Worm (Caenorhabditis elegans): Measurements from ENCODE around the gene col-161.

Gene col-161

DNA sequence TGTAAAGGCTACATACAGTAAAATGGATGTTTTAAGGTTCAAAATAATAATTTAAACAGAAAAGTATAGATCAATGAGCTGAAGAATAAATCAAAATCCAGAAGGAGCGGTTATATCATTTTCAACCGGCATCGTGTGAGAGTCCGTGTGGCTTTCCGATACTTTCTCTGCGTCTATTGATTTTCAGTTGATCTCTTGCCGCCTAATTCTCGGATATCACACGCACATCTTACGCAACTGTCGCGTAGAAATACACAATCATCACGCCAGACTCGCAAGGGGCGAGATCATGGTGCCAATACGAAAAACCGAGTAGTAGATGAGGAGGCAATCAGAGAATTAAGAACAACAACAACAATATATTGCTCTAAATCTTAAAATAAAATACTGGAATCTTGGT, 28.9 kb downstream of the col-161 start:
- TF ChIP-seq elt-3 (tag; optimal IDR thresholded peaks at IDR 0.05) (no peak), mab-5 (tag; optimal IDR thresholded peaks at IDR 0.05) (peak; percentile 6), nhr-129 (tag; optimal IDR thresholded peaks at IDR 0.05) (peak; percentile 1), lsy-2 (tag; optimal IDR thresholded peaks at IDR 0.05) (peak in 1 of 2 experiments; percentile 17), lin-39 (tag; optimal IDR thresholded peaks at IDR 0.05) (no peak), C34F6.9 (tag; optimal IDR thresholded peaks at IDR 0.05) (peak; percentile 8), R02D3.7 (tag; optimal IDR thresholded peaks at IDR 0.05) (no peak), F13H6.1 (tag; optimal IDR thresholded peaks at IDR 0.05) (peak; percentile 37)

DNA sequence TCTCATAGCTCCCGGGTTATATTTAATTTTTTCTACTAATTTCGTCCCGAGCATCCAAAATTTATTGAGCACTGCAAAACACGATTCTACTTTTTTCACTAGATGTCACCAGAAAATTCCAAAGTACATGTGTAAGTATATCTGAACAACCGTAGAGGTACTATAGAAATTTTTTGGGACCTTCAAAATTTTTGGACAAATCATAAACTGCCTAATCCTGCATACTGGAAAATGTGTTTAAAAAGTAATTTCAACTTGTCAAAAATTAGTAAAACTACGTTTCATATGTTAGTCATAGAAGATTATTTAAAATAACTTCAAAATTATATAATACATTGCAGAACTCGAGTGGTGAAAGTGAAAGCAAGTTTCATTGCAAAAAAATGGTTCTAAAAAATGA, 31.3 kb downstream of the col-161 start:
- TF ChIP-seq ceh-82 (tag; optimal IDR thresholded peaks at IDR 0.05) (no peak), blmp-1 (tag; optimal IDR thresholded peaks at IDR 0.05; ENCODE audit: insufficient read depth) (no peak), sma-9 (GFP tag; optimal IDR thresholded peaks at IDR 0.05) (no peak), sma-9 (tag; optimal IDR thresholded peaks at IDR 0.05) (no peak)

- TF ChIP-seq sem-4 (tag; optimal IDR thresholded peaks at IDR 0.05) = peak; percentile 14
- TF ChIP-seq sma-9 (GFP tag; optimal IDR thresholded peaks at IDR 0.05) = peak; percentile 48
- no peak for TF ChIP-seq sma-9 (tag; optimal IDR thresholded peaks at IDR 0.05)
- TF ChIP-seq gmeb-1 (tag; optimal IDR thresholded peaks at IDR 0.05) = no peak
- peak in 1 of 2 experiments; percentile 28 for TF ChIP-seq lsy-2 (tag; optimal IDR thresholded peaks at IDR 0.05)
Observed at ce11 chrV:13285284-13285683, 32.5 kb downstream of the col-161 start.

DNA sequence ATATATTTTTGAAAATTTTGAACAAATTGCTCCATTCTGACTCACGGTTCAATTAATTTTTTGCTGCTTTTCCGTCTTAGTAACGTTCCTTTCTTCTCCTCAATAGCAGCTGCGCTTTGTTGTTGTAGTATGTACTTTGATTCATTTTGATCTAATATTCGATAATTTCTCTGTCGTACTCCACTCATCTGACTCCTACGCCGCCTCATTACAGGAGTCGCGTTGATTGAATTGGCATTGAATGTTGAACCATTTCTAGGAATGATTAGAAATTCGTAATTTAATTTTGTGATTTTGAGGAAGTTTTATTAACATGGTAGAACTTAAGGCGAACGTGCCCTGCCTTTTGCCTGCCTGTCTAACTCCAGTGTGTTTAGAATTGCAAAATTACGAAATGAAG, 34.9 kb downstream of the col-161 start:
- TF ChIP-seq alr-1 (tag; optimal IDR thresholded peaks at IDR 0.05) = no peak
- no peak for TF ChIP-seq ama-1 (optimal IDR thresholded peaks at IDR 0.05)
- no peak for TF ChIP-seq sem-4 (tag; optimal IDR thresholded peaks at IDR 0.05)
- no peak for TF ChIP-seq ztf-4 (tag; optimal IDR thresholded peaks at IDR 0.05)
- TF ChIP-seq zag-1 (tag; optimal IDR thresholded peaks at IDR 0.05) = no peak
- no peak for TF ChIP-seq nhr-25 (tag; optimal IDR thresholded peaks at IDR 0.05)
- TF ChIP-seq unc-62 (GFP tag; optimal IDR thresholded peaks at IDR 0.05) = no peak
- no peak for TF ChIP-seq mdl-1 (tag; optimal IDR thresholded peaks at IDR 0.05)
- TF ChIP-seq ceh-16 (tag; optimal IDR thresholded peaks at IDR 0.05) = no peak
- no peak for TF ChIP-seq lin-13 (GFP tag; optimal IDR thresholded peaks at IDR 0.05)
- TF ChIP-seq nhr-12 (tag; optimal IDR thresholded peaks at IDR 0.05) = no peak
- TF ChIP-seq mbf-1 (tag; optimal IDR thresholded peaks at IDR 0.05) = no peak
- TF ChIP-seq nhr-129 (tag; optimal IDR thresholded peaks at IDR 0.05) = no peak
- no peak for TF ChIP-seq nhr-11 (tag; optimal IDR thresholded peaks at IDR 0.05)
- TF ChIP-seq blmp-1 (tag; optimal IDR thresholded peaks at IDR 0.05; ENCODE audit: insufficient read depth) = no peak
- TF ChIP-seq fos-1 (tag; optimal IDR thresholded peaks at IDR 0.05) = no peak

ce11 chrV:13280382-13280781, 37.4 kb downstream of the col-161 start:
- TF ChIP-seq blmp-1 (tag; optimal IDR thresholded peaks at IDR 0.05; ENCODE audit: insufficient read depth) (peak; percentile 43), unc-39 (tag; optimal IDR thresholded peaks at IDR 0.05) (no peak), sma-3 (GFP tag; optimal IDR thresholded peaks at IDR 0.05) (no peak), lsy-2 (tag; optimal IDR thresholded peaks at IDR 0.05) (no peak), C34F6.9 (tag; optimal IDR thresholded peaks at IDR 0.05) (no peak), nhr-129 (tag; optimal IDR thresholded peaks at IDR 0.05) (no peak), gmeb-1 (tag; optimal IDR thresholded peaks at IDR 0.05) (no peak), ztf-1 (GFP tag; conservative IDR thresholded peaks at IDR 0.05) (no peak)

DNA sequence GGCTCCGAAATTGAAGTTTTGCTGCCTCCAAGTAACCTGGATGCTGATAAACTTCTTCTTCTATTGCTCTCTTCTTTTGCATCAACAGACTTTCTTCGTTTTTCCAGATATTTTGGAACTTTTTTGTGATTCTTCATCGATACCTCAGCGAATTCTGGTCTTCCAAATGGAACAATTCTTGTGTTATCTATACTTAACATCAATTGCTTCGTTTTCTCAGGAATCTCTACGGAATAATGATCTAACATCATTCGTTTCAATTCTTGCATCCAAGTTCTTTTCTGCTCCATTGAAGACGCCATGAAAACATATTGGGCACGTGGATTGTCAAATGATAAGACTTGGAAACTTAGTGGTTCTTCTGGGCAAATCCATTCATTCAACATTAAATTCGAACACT, 41.9 kb downstream of the col-161 start, which contains the start of gene F32F2.4:
F32F2.4 (plus strand) TSS at position 301 of the 400 bp plus-strand sequence.
- TF ChIP-seq ama-1 (optimal IDR thresholded peaks at IDR 0.05) (no peak), ZK546.5 (tag; optimal IDR thresholded peaks at IDR 0.05) (no peak), nhr-77 (tag; optimal IDR thresholded peaks at IDR 0.05) (no peak), Y55F3AM.14 (GFP tag; optimal IDR thresholded peaks at IDR 0.05) (no peak), snpc-4 (tag; optimal IDR thresholded peaks at IDR 0.05) (no peak), lsy-2 (tag; optimal IDR thresholded peaks at IDR 0.05) (no peak), alr-1 (tag; optimal IDR thresholded peaks at IDR 0.05) (no peak), nhr-10 (tag; optimal IDR thresholded peaks at IDR 0.05) (no peak), nhr-237 (tag; optimal IDR thresholded peaks at IDR 0.05) (no peak), unc-62 (GFP tag; optimal IDR thresholded peaks at IDR 0.05) (no peak), elt-1 (tag; optimal IDR thresholded peaks at IDR 0.05) (no peak), F13H6.1 (tag; optimal IDR thresholded peaks at IDR 0.05) (no peak), dmd-4 (tag; optimal IDR thresholded peaks at IDR 0.05) (no peak), zag-1 (tag; optimal IDR thresholded peaks at IDR 0.05) (no peak), skn-1 (tag; optimal IDR thresholded peaks at IDR 0.05) (no peak), sem-4 (tag; optimal IDR thresholded peaks at IDR 0.05) (no peak), nhr-11 (tag; optimal IDR thresholded peaks at IDR 0.05) (no peak)
